Worm (Caenorhabditis elegans) whole organism, L2 larva: ENCODE results near the gene K08D8.11.

Source experiments
- C34F6.9 ChIP-seq: fragments of 150-350 bp; optimal IDR thresholded peaks from 2 replicates; lab custom pipeline; 2014; ENCODE audit warnings: missing biosample characterization, missing genetic modification characterization
- F13H6.1 ChIP-seq: sonication (generic microtip); optimal IDR thresholded peaks from 2 replicates; lab custom pipeline; 2016; ENCODE audit warnings: missing genetic modification characterization, missing compliant biosample characterization
- R02D3.7 ChIP-seq: fragments of 150-350 bp; optimal IDR thresholded peaks from 2 replicates; lab custom pipeline; 2014; ENCODE audit warnings: missing biosample characterization, missing genetic modification characterization
- Y55F3AM.14 ChIP-seq: fragments of 200-800 bp; sonication (Bioruptor generic); optimal IDR thresholded peaks from 2 replicates; lab custom pipeline; 2018; ENCODE audit warnings: mild to moderate bottlenecking, missing genetic modification characterization, missing compliant biosample characterization
- aly-2 ChIP-seq: fragments of 150-350 bp; optimal IDR thresholded peaks from 2 replicates; lab custom pipeline; 2014; ENCODE audit warnings: missing biosample characterization, missing genetic modification characterization
- blmp-1 ChIP-seq: sonication (generic microtip); optimal IDR thresholded peaks from 2 replicates; lab custom pipeline; 2017; ENCODE audit warnings: missing genetic modification characterization, mild to moderate bottlenecking, missing compliant biosample characterization, antibody characterized with exemption, moderate library complexity; ENCODE audit not compliant: insufficient read depth
- ceh-16 ChIP-seq: fragments of 150-350 bp; optimal IDR thresholded peaks from 2 replicates; lab custom pipeline; 2014; ENCODE audit warnings: missing biosample characterization, missing genetic modification characterization
- ceh-82 ChIP-seq: fragments of 150-350 bp; optimal IDR thresholded peaks from 2 replicates; lab custom pipeline; 2014; ENCODE audit warnings: missing biosample characterization, missing genetic modification characterization
- crh-2 ChIP-seq: sonication (generic microtip); optimal IDR thresholded peaks from 2 replicates; lab custom pipeline; 2017; ENCODE audit warnings: missing biosample characterization, missing genetic modification characterization
- egl-27 ChIP-seq: sonication (generic microtip); optimal IDR thresholded peaks from 3 replicates; lab custom pipeline; 2017; ENCODE audit warnings: missing biosample characterization, missing genetic modification reagents, missing genetic modification characterization
- elt-3 ChIP-seq: sonication (generic microtip); optimal IDR thresholded peaks from 2 replicates; lab custom pipeline; 2017; ENCODE audit warnings: missing biosample characterization, missing genetic modification characterization
- fos-1 ChIP-seq: fragments of 150-350 bp; optimal IDR thresholded peaks from 2 replicates; lab custom pipeline; 2014; ENCODE audit warnings: missing biosample characterization, missing genetic modification characterization
- gmeb-1 ChIP-seq: fragments of 150-350 bp; optimal IDR thresholded peaks from 2 replicates; lab custom pipeline; 2014; ENCODE audit warnings: missing biosample characterization, missing genetic modification characterization
- lsy-2 ChIP-seq, 2 experiments: fragments of 150-350 bp in 1 of 2; sonication (generic microtip) in 1 of 2; optimal IDR thresholded peaks; 2 replicates each; lab custom pipeline; 2014 to 2017; ENCODE audit warnings: missing biosample characterization in 2 of 2, missing genetic modification characterization in 2 of 2
- mab-5 ChIP-seq: fragments of 150-350 bp; optimal IDR thresholded peaks from 2 replicates; lab custom pipeline; 2014; ENCODE audit warnings: missing biosample characterization, missing genetic modification characterization
- mbf-1 ChIP-seq: sonication (generic microtip); optimal IDR thresholded peaks from 2 replicates; lab custom pipeline; 2017; ENCODE audit warnings: missing biosample characterization, missing genetic modification characterization
- mdl-1 ChIP-seq, 2 experiments: fragments of 150-350 bp in 1 of 2; sonication (generic microtip) in 1 of 2; optimal IDR thresholded peaks; 2 replicates each; lab custom pipeline; 2017; ENCODE audit warnings: missing biosample characterization in 2 of 2, missing genetic modification characterization in 2 of 2
- nhr-10 ChIP-seq: sonication (generic microtip); optimal IDR thresholded peaks from 2 replicates; lab custom pipeline; 2017; ENCODE audit warnings: missing biosample characterization, missing genetic modification characterization
- nhr-11 ChIP-seq: fragments of 150-350 bp; optimal IDR thresholded peaks from 2 replicates; lab custom pipeline; 2014; ENCODE audit warnings: missing biosample characterization, missing genetic modification characterization
- nhr-12 ChIP-seq: fragments of 150-350 bp; optimal IDR thresholded peaks from 2 replicates; lab custom pipeline; 2014; ENCODE audit warnings: missing biosample characterization, missing genetic modification characterization
- nhr-129 ChIP-seq: fragments of 150-350 bp; optimal IDR thresholded peaks from 2 replicates; lab custom pipeline; 2014; ENCODE audit warnings: missing biosample characterization, missing genetic modification characterization
- nhr-21 ChIP-seq: fragments of 150-350 bp; optimal IDR thresholded peaks from 2 replicates; lab custom pipeline; 2014; ENCODE audit warnings: missing biosample characterization, missing genetic modification characterization
- nhr-23 ChIP-seq: fragments of 150-350 bp; optimal IDR thresholded peaks from 2 replicates; lab custom pipeline; 2014; ENCODE audit warnings: missing biosample characterization, missing genetic modification reagents, missing genetic modification characterization
- nhr-25 ChIP-seq: fragments of 150-350 bp; sonication (generic microtip); optimal IDR thresholded peaks from 3 replicates; lab custom pipeline; 2014; ENCODE audit warnings: missing biosample characterization, missing genetic modification characterization
- nhr-6 ChIP-seq: fragments of 150-350 bp; optimal IDR thresholded peaks from 2 replicates; lab custom pipeline; 2014; ENCODE audit warnings: missing biosample characterization, missing genetic modification characterization
- nhr-77 ChIP-seq: fragments of 150-350 bp; optimal IDR thresholded peaks from 2 replicates; lab custom pipeline; 2014; ENCODE audit warnings: missing biosample characterization, missing genetic modification characterization
- sem-4 ChIP-seq: fragments of 150-350 bp; optimal IDR thresholded peaks from 2 replicates; lab custom pipeline; 2014; ENCODE audit warnings: missing biosample characterization, missing genetic modification reagents, missing genetic modification characterization
- skn-1 ChIP-seq: sonication (generic microtip); optimal IDR thresholded peaks from 2 replicates; lab custom pipeline; 2017; ENCODE audit warnings: missing biosample characterization, missing genetic modification characterization
- sma-3 ChIP-seq: sonication (generic microtip); optimal IDR thresholded peaks from 2 replicates; lab custom pipeline; 2016; ENCODE audit warnings: missing genetic modification reagents, missing genetic modification characterization, missing compliant biosample characterization
- sma-9 ChIP-seq, 2 experiments: fragments of 150-350 bp in 1 of 2; sonication (generic microtip) in 1 of 2; optimal IDR thresholded peaks; 2 replicates each; lab custom pipeline; 2014 to 2016; ENCODE audit warnings: missing genetic modification characterization in 2 of 2, mild to moderate bottlenecking in 1 of 2, missing biosample characterization in 1 of 2, missing compliant biosample characterization in 1 of 2, missing genetic modification reagents in 1 of 2, moderate library complexity in 1 of 2
- snpc-4 ChIP-seq: fragments of 150-350 bp; optimal IDR thresholded peaks from 2 replicates; lab custom pipeline; 2014; ENCODE audit warnings: missing biosample characterization, missing genetic modification characterization
- unc-39 ChIP-seq: fragments of 150-350 bp; optimal IDR thresholded peaks from 2 replicates; lab custom pipeline; 2014; ENCODE audit warnings: missing biosample characterization, missing genetic modification characterization
- unc-55 ChIP-seq: fragments of 150-350 bp; sonication (generic microtip); optimal IDR thresholded peaks from 3 replicates; lab custom pipeline; 2014; ENCODE audit warnings: missing biosample characterization, missing genetic modification reagents, missing genetic modification characterization
- unc-62 ChIP-seq: fragments of 150-350 bp; optimal IDR thresholded peaks from 2 replicates; lab custom pipeline; 2014; ENCODE audit warnings: missing biosample characterization, missing genetic modification reagents, missing genetic modification characterization
- zag-1 ChIP-seq: fragments of 150-350 bp; optimal IDR thresholded peaks from 2 replicates; lab custom pipeline; 2014; ENCODE audit warnings: missing biosample characterization, missing genetic modification characterization
- ztf-11 ChIP-seq: sonication (generic microtip); optimal IDR thresholded peaks from 2 replicates; lab custom pipeline; 2017; ENCODE audit warnings: missing biosample characterization, missing genetic modification characterization
- ztf-4 ChIP-seq: fragments of 150-350 bp; optimal IDR thresholded peaks from 2 replicates; lab custom pipeline; 2014; ENCODE audit warnings: missing biosample characterization, missing genetic modification characterization

K08D8.11 gene

ce11 chrIV:12918256-12918655 is 23.2 kb downstream of the K08D8.11 start, which contains the start of gene C32H11.3:
Gene C32H11.3 (plus strand): TSS chrIV:12918556.
- TF ChIP-seq gmeb-1 (tag; lab: Kevin White, UChicago): no peak

- TF ChIP-seq nhr-23 (tag; lab: Kevin White, UChicago): no peak
- peak; percentile 78 for TF ChIP-seq sma-9 (GFP tag; optimal IDR thresholded peaks at IDR 0.05; lab: Kevin White, UChicago)
- no peak for TF ChIP-seq sma-9 (tag; optimal IDR thresholded peaks at IDR 0.05; lab: Kevin White, UChicago)
- no peak for TF ChIP-seq ceh-82 (tag; lab: Kevin White, UChicago)
- no peak for TF ChIP-seq F13H6.1 (tag; lab: Kevin White, UChicago)
- peak; percentile 45 for TF ChIP-seq skn-1 (tag; lab: Kevin White, UChicago)
- no peak for TF ChIP-seq ztf-11 (tag; lab: Kevin White, UChicago)
- no peak for TF ChIP-seq C34F6.9 (tag; lab: Kevin White, UChicago)
- TF ChIP-seq ztf-4 (tag; lab: Kevin White, UChicago): no peak
- no peak for TF ChIP-seq unc-39 (tag; lab: Kevin White, UChicago)
- TF ChIP-seq zag-1 (tag; lab: Kevin White, UChicago): no peak
- no peak for TF ChIP-seq nhr-6
- peak; percentile 73 for TF ChIP-seq fos-1 (tag; lab: Kevin White, UChicago)
- no peak for TF ChIP-seq unc-62 (GFP tag; lab: Kevin White, UChicago)
Measured at ce11 chrIV:12920553-12920952, 25.5 kb downstream of the K08D8.11 start.

ce11 chrIV:12921027-12921426 is 25.9 kb downstream of the K08D8.11 start, which contains the start of gene C32H11.4:
Gene C32H11.4 (plus strand): TSS chrIV:12921264.
- TF ChIP-seq skn-1 (tag; lab: Kevin White, UChicago) (peak; percentile 57), nhr-129 (no peak), mbf-1 (tag; lab: Kevin White, UChicago) (no peak), snpc-4 (tag; lab: Kevin White, UChicago) (no peak), crh-2 (tag; lab: Kevin White, UChicago) (no peak), ceh-16 (tag; lab: Kevin White, UChicago) (no peak), F13H6.1 (tag; lab: Kevin White, UChicago) (no peak), sma-9 (GFP tag; optimal IDR thresholded peaks at IDR 0.05; lab: Kevin White, UChicago) (peak; percentile 96), sma-9 (tag; optimal IDR thresholded peaks at IDR 0.05; lab: Kevin White, UChicago) (no peak), Y55F3AM.14 (GFP tag; lab: Kevin White, UChicago) (no peak), nhr-11 (tag; lab: Kevin White, UChicago) (no peak), sma-3 (peak; percentile 68), fos-1 (tag; lab: Kevin White, UChicago) (peak; percentile 79)

- TF ChIP-seq mdl-1 (tag; optimal IDR thresholded peaks at IDR 0.05; lab: Kevin White, UChicago) (no peak), R02D3.7 (tag; lab: Kevin White, UChicago) (no peak), mab-5 (tag; lab: Kevin White, UChicago) (no peak), nhr-77 (no peak), skn-1 (tag; lab: Kevin White, UChicago) (no peak), nhr-11 (tag; lab: Kevin White, UChicago) (no peak), nhr-10 (tag; lab: Kevin White, UChicago) (no peak), lsy-2 (tag; optimal IDR thresholded peaks at IDR 0.05; lab: Kevin White, UChicago) (no peak), mbf-1 (tag; lab: Kevin White, UChicago) (no peak), sma-9 (GFP tag; optimal IDR thresholded peaks at IDR 0.05; lab: Kevin White, UChicago) (no peak), sma-9 (tag; optimal IDR thresholded peaks at IDR 0.05; lab: Kevin White, UChicago) (no peak), fos-1 (tag; lab: Kevin White, UChicago) (no peak), blmp-1 (tag; lab: Kevin White, UChicago) (no peak), crh-2 (tag; lab: Kevin White, UChicago) (no peak), ztf-4 (tag; lab: Kevin White, UChicago) (no peak), unc-62 (GFP tag; lab: Kevin White, UChicago) (no peak)
Measured at ce11 chrIV:12924332-12924731, 29.2 kb downstream of the K08D8.11 start, which contains the start of gene srlf-4. Gene srlf-4 (minus strand): TSS chrIV:12924432.

- TF ChIP-seq unc-55 (GFP tag; lab: Kevin White, UChicago): no peak
- no peak for TF ChIP-seq sma-3
- no peak for TF ChIP-seq crh-2 (tag; lab: Kevin White, UChicago)
- TF ChIP-seq unc-62 (GFP tag; lab: Kevin White, UChicago): no peak
- no peak for TF ChIP-seq aly-2 (tag; lab: Kevin White, UChicago)
- no peak for TF ChIP-seq egl-27 (tag; lab: Kevin White, UChicago)
- TF ChIP-seq sem-4: no peak
- no peak for TF ChIP-seq nhr-12 (tag; lab: Kevin White, UChicago)
- TF ChIP-seq unc-39 (tag; lab: Kevin White, UChicago): no peak
- no peak for TF ChIP-seq nhr-21 (tag; lab: Kevin White, UChicago)
- TF ChIP-seq Y55F3AM.14 (GFP tag; lab: Kevin White, UChicago): no peak
- no peak for TF ChIP-seq ceh-82 (tag; lab: Kevin White, UChicago)
- TF ChIP-seq mbf-1 (tag; lab: Kevin White, UChicago): no peak
- no peak for TF ChIP-seq nhr-25 (tag; lab: Kevin White, UChicago)
- TF ChIP-seq nhr-23 (tag; lab: Kevin White, UChicago): no peak
- no peak for TF ChIP-seq skn-1 (tag; lab: Kevin White, UChicago)
- no peak for TF ChIP-seq elt-3 (tag; lab: Kevin White, UChicago)
- TF ChIP-seq, all 48 proteins: peak for 0
Measured at ce11 chrIV:12926639-12927038, 31.5 kb downstream of the K08D8.11 start, which contains the start of gene srlf-5. Gene srlf-5 (minus strand): TSS chrIV:12926739.
